Worm (Caenorhabditis elegans) whole organism, L1 larva: ENCODE data around the gene gfat-1.

Source experiments
- Y116A8C.19 ChIP-seq: sonication (generic microtip); optimal IDR thresholded peaks from 2 replicates; lab custom pipeline; 2016; ENCODE audit warnings: missing compliant biosample characterization, missing genetic modification characterization, borderline replicate concordance
- aly-2 ChIP-seq: fragments of 150-350 bp; optimal IDR thresholded peaks from 2 replicates; lab custom pipeline; 2014; ENCODE audit warnings: missing biosample characterization, missing genetic modification characterization
- ama-1 ChIP-seq: fragments of 150-350 bp; optimal IDR thresholded peaks from 2 replicates; lab custom pipeline; 2014
- blmp-1 ChIP-seq: fragments of 150-350 bp; optimal IDR thresholded peaks from 2 replicates; lab custom pipeline; 2014; ENCODE audit warnings: missing biosample characterization, missing genetic modification characterization
- ceh-8 ChIP-seq: fragments of 200-800 bp; sonication (Bioruptor generic); optimal IDR thresholded peaks from 2 replicates; lab custom pipeline; 2018; ENCODE audit warnings: mild to moderate bottlenecking, missing genetic modification characterization, moderate library complexity, missing compliant biosample characterization
- ceh-82 ChIP-seq, 3 experiments: fragments of 150-350 bp in 1 of 3; sonication (generic microtip) in 2 of 3; optimal IDR thresholded peaks; 2 replicates each; lab custom pipeline; 2014 to 2017; ENCODE audit warnings: missing biosample characterization in 3 of 3, missing genetic modification characterization in 3 of 3
- ceh-90 ChIP-seq: sonication (generic microtip); optimal IDR thresholded peaks from 2 replicates; lab custom pipeline; 2016; ENCODE audit warnings: missing genetic modification characterization, missing compliant biosample characterization
- dpl-1 ChIP-seq, 3 experiments: fragments of 150-350 bp in 2 of 3; sonication (generic microtip) in 1 of 3; optimal IDR thresholded peaks; 2 replicates each; lab custom pipeline; 2014 to 2017; ENCODE audit warnings: missing biosample characterization in 3 of 3, missing genetic modification characterization in 3 of 3, missing genetic modification reagents in 3 of 3
- dsc-1 ChIP-seq: sonication (generic microtip); optimal IDR thresholded peaks from 2 replicates; lab custom pipeline; 2016; ENCODE audit warnings: mild to moderate bottlenecking, missing genetic modification characterization, missing compliant biosample characterization
- efl-3 ChIP-seq: fragments of 200-800 bp; sonication (Bioruptor generic); optimal IDR thresholded peaks from 2 replicates; lab custom pipeline; 2018; ENCODE audit warnings: mild to moderate bottlenecking, missing genetic modification characterization, missing compliant biosample characterization
- egl-13 ChIP-seq: sonication (generic microtip); optimal IDR thresholded peaks from 2 replicates; lab custom pipeline; 2016; ENCODE audit warnings: missing genotype, missing genetic modification reagents, missing genetic modification characterization, missing compliant biosample characterization
- fkh-8 ChIP-seq: sonication (generic microtip); optimal IDR thresholded peaks from 2 replicates; lab custom pipeline; 2016; ENCODE audit warnings: mild to moderate bottlenecking, missing genetic modification characterization, missing compliant biosample characterization
- fos-1 ChIP-seq: fragments of 150-350 bp; optimal IDR thresholded peaks from 2 replicates; lab custom pipeline; 2014; ENCODE audit warnings: missing biosample characterization, missing genetic modification characterization
- grh-1 ChIP-seq: fragments of 200-800 bp; sonication (Bioruptor generic); IDR thresholded peaks from 2 replicates; pipeline ENCODE4 v1.3.6; 2022; ENCODE audit warnings: missing genetic modification reagents, missing genetic modification characterization, missing compliant biosample characterization
- hlh-4 ChIP-seq: sonication (generic microtip); optimal IDR thresholded peaks from 2 replicates; lab custom pipeline; 2016; ENCODE audit warnings: mild to moderate bottlenecking, missing genetic modification characterization, missing compliant biosample characterization
- hpl-2 ChIP-seq: fragments of 150-350 bp; optimal IDR thresholded peaks from 2 replicates; lab custom pipeline; 2014; ENCODE audit warnings: missing biosample characterization, missing genetic modification reagents, missing genetic modification characterization
- lin-35 ChIP-seq, 2 experiments: fragments of 150-350 bp; optimal IDR thresholded peaks; 2 replicates each; lab custom pipeline; 2014; ENCODE audit warnings: missing biosample characterization in 2 of 2, missing genetic modification characterization in 2 of 2, missing genetic modification reagents in 2 of 2
- lin-39 ChIP-seq: fragments of 150-350 bp; optimal IDR thresholded peaks from 2 replicates; lab custom pipeline; 2014; ENCODE audit warnings: missing biosample characterization, missing genetic modification reagents, missing genetic modification characterization
- lir-3 ChIP-seq: sonication (generic microtip); optimal IDR thresholded peaks from 2 replicates; lab custom pipeline; 2016; ENCODE audit warnings: mild to moderate bottlenecking, missing genetic modification characterization, moderate library complexity, missing compliant biosample characterization; ENCODE audit not compliant: poor library complexity
- lsy-2 ChIP-seq, 2 experiments: fragments of 150-350 bp; optimal IDR thresholded peaks; 2 replicates each; lab custom pipeline; 2014; ENCODE audit warnings: missing biosample characterization in 2 of 2, missing genetic modification characterization in 2 of 2
- mdl-1 ChIP-seq, 2 experiments: fragments of 150-350 bp; optimal IDR thresholded peaks; 2 replicates each; lab custom pipeline; 2014 to 2017; ENCODE audit warnings: missing biosample characterization in 2 of 2, missing genetic modification characterization in 2 of 2, inconsistent platforms in 1 of 2
- mep-1 ChIP-seq: fragments of 150-350 bp; optimal IDR thresholded peaks from 2 replicates; lab custom pipeline; 2014; ENCODE audit warnings: missing biosample characterization, missing genetic modification characterization
- nhr-11 ChIP-seq: fragments of 150-350 bp; optimal IDR thresholded peaks from 2 replicates; lab custom pipeline; 2014; ENCODE audit warnings: missing biosample characterization, missing genetic modification characterization
- nhr-71 ChIP-seq: sonication (generic microtip); optimal IDR thresholded peaks from 2 replicates; lab custom pipeline; 2016; ENCODE audit warnings: mild to moderate bottlenecking, missing genetic modification characterization, moderate library complexity, missing compliant biosample characterization
- nhr-85 ChIP-seq: sonication (generic microtip); peaks from one replicate; lab custom pipeline; 2016; ENCODE audit warnings: missing genetic modification characterization, inconsistent platforms, missing compliant biosample characterization
- pax-3 ChIP-seq: fragments of 200-800 bp; sonication (Bioruptor generic); optimal IDR thresholded peaks from 2 replicates; lab custom pipeline; 2018; ENCODE audit warnings: mild to moderate bottlenecking, missing genetic modification characterization, moderate library complexity, missing compliant biosample characterization
- pqm-1 ChIP-seq: sonication (generic microtip); optimal IDR thresholded peaks from 3 replicates; lab custom pipeline; 2017; ENCODE audit warnings: missing biosample characterization, missing genetic modification characterization
- rnt-1 ChIP-seq: sonication (generic microtip); optimal IDR thresholded peaks from 2 replicates; lab custom pipeline; 2016; ENCODE audit warnings: mild to moderate bottlenecking, missing genetic modification characterization, moderate library complexity, missing compliant biosample characterization
- swsn-7 ChIP-seq: sonication (generic microtip); optimal IDR thresholded peaks from 2 replicates; lab custom pipeline; 2016; ENCODE audit warnings: missing genetic modification characterization, missing compliant biosample characterization
- tbx-2 ChIP-seq: sonication (generic microtip); optimal IDR thresholded peaks from 2 replicates; lab custom pipeline; 2016; ENCODE audit warnings: missing genetic modification characterization, missing compliant biosample characterization
- tlp-1 ChIP-seq: fragments of 150-350 bp; optimal IDR thresholded peaks from 2 replicates; lab custom pipeline; 2014; ENCODE audit warnings: missing biosample characterization, missing genetic modification characterization
- unc-130 ChIP-seq: fragments of 150-350 bp; optimal IDR thresholded peaks from 2 replicates; lab custom pipeline; 2017; ENCODE audit warnings: missing biosample characterization, missing genetic modification characterization, inconsistent platforms
- unc-62 ChIP-seq: fragments of 150-350 bp; optimal IDR thresholded peaks from 2 replicates; lab custom pipeline; 2014; ENCODE audit warnings: missing biosample characterization, missing genetic modification reagents, missing genetic modification characterization
- unc-86 ChIP-seq: sonication (generic microtip); optimal IDR thresholded peaks from 2 replicates; lab custom pipeline; 2016; ENCODE audit warnings: missing genetic modification characterization, missing compliant biosample characterization
- xbp-1 ChIP-seq: sonication (generic microtip); optimal IDR thresholded peaks from 2 replicates; lab custom pipeline; 2016; ENCODE audit warnings: missing genetic modification characterization, missing compliant biosample characterization
- ztf-11 ChIP-seq, 2 experiments: sonication (generic microtip); optimal IDR thresholded peaks; 2 replicates each; lab custom pipeline; 2016 to 2017; ENCODE audit warnings: missing genetic modification characterization in 2 of 2, missing biosample characterization in 1 of 2, missing compliant biosample characterization in 1 of 2
- ztf-4 ChIP-seq: fragments of 150-350 bp; optimal IDR thresholded peaks from 2 replicates; lab custom pipeline; 2014; ENCODE audit warnings: missing biosample characterization, missing genetic modification characterization

The gfat-1 gene

ce11 chrII:11566970-11567711 lies 28.1 kb downstream of the gfat-1 start, which contains the start of gene F54D5.5 (continued):
- TF ChIP-seq dpl-1 (GFP tag; optimal IDR thresholded peaks at IDR 0.05; lab: Kevin White, UChicago) (peak in 2 of 3 experiments; percentile 22 to 75), egl-13 (tag; lab: Kevin White, UChicago) (peak; percentile 8), tbx-2 (tag; lab: Kevin White, UChicago) (peak; percentile 3), ztf-11 (tag; optimal IDR thresholded peaks at IDR 0.05; lab: Kevin White, UChicago) (peak in 1 of 2 experiments; percentile 40), rnt-1 (peak; percentile 5), grh-1 (GFP tag; lab: Robert Waterston, UW) (no peak)

- TF ChIP-seq ceh-90 (tag; lab: Kevin White, UChicago) = no peak
- no peak for TF ChIP-seq unc-130 (tag; lab: Kevin White, UChicago)
- TF ChIP-seq nhr-71 (tag; lab: Kevin White, UChicago) = no peak
- TF ChIP-seq fos-1 (tag; lab: Kevin White, UChicago) = no peak
- no peak for TF ChIP-seq hpl-2 (GFP tag; lab: Kevin White, UChicago)
- TF ChIP-seq xbp-1 = no peak
- TF ChIP-seq ama-1 = no peak
- TF ChIP-seq lir-3 (tag; lab: Kevin White, UChicago) = no peak
- no peak for TF ChIP-seq Y116A8C.19
- no peak for TF ChIP-seq ztf-4
- no peak for TF ChIP-seq lsy-2 (tag; optimal IDR thresholded peaks at IDR 0.05; lab: Kevin White, UChicago)
- TF ChIP-seq nhr-11 (tag; lab: Kevin White, UChicago) = no peak
- no peak for TF ChIP-seq aly-2 (tag; lab: Kevin White, UChicago)
- TF ChIP-seq pqm-1 (tag; lab: Kevin White, UChicago) = no peak
- no peak for TF ChIP-seq dsc-1 (tag; lab: Kevin White, UChicago)
- no peak for TF ChIP-seq pax-3 (tag; lab: Kevin White, UChicago)
- no peak for TF ChIP-seq unc-86 (tag; lab: Kevin White, UChicago)
- TF ChIP-seq tlp-1 (tag; lab: Kevin White, UChicago) = no peak
These were observed 31.1 kb downstream of the gfat-1 start, which contains the start of gene F54D5.15 for ce11 chrII:11564127-11564526. Gene F54D5.15, minus strand, starts transcription at chrII:11564227.

ce11 chrII:11556338-11556737 lies 38.9 kb downstream of the gfat-1 start, which contains the start of gene F54D5.17:
Gene F54D5.17, plus strand, starts transcription at chrII:11556638.
- TF ChIP-seq lin-35 (GFP tag; optimal IDR thresholded peaks at IDR 0.05; lab: Kevin White, UChicago) (no peak), lir-3 (tag; lab: Kevin White, UChicago) (no peak), fkh-8 (tag; lab: Kevin White, UChicago) (no peak), lin-39 (tag; lab: Kevin White, UChicago) (no peak), unc-86 (tag; lab: Kevin White, UChicago) (no peak), Y116A8C.19 (no peak), lsy-2 (tag; optimal IDR thresholded peaks at IDR 0.05; lab: Kevin White, UChicago) (no peak), efl-3 (GFP tag; lab: Kevin White, UChicago) (no peak), ceh-8 (GFP tag; lab: Kevin White, UChicago) (no peak), hlh-4 (tag; lab: Kevin White, UChicago) (no peak), unc-62 (GFP tag; lab: Kevin White, UChicago) (no peak), swsn-7 (tag; lab: Kevin White, UChicago) (no peak), blmp-1 (tag; lab: Kevin White, UChicago) (no peak), nhr-85 (tag; lab: Kevin White, UChicago) (no peak)
- TF ChIP-seq, all 84 proteins: peak for 0

- no peak for TF ChIP-seq ceh-82 (tag; optimal IDR thresholded peaks at IDR 0.05; lab: Kevin White, UChicago)
- no peak for TF ChIP-seq ceh-8 (GFP tag; lab: Kevin White, UChicago)
- TF ChIP-seq mep-1 = no peak
- no peak for TF ChIP-seq mdl-1 (tag; optimal IDR thresholded peaks at IDR 0.05; lab: Kevin White, UChicago)
These were observed 39.6 kb downstream of the gfat-1 start, which contains the start of gene F54D5.24 for ce11 chrII:11555634-11556033. Gene F54D5.24, plus strand, starts transcription at chrII:11555949.
